Fruit fly (Drosophila melanogaster): Measurements from ENCODE around the gene Usp30.

Gene Usp30

dm6 chrX:5865051-5865450 lies 14.5 kb downstream of the Usp30 start, which contains the start of gene CG43137:
Gene CG43137 (minus strand): TSS chrX:5865151.
- TF ChIP-seq CG6792 (GFP tag; optimal IDR thresholded peaks at IDR 0.05) (no peak), CG16779 (tag; optimal IDR thresholded peaks at IDR 0.05) (no peak), Eip78C (GFP tag) (no peak), Eip75B (GFP tag; optimal IDR thresholded peaks at IDR 0.05) (no peak), spab (GFP tag; optimal IDR thresholded peaks at IDR 0.05) (no peak), lz (GFP tag; optimal IDR thresholded peaks at IDR 0.05) (no peak), Smox (GFP tag; optimal IDR thresholded peaks at IDR 0.05) (no peak), CG32006 (GFP tag; optimal IDR thresholded peaks at IDR 0.05) (no peak), fd59A (GFP tag; optimal IDR thresholded peaks at IDR 0.05) (no peak), Hr4 (GFP tag; optimal IDR thresholded peaks at IDR 0.05) (no peak), CG6163 (GFP tag; IDR thresholded peaks at IDR 0.05) (no peak), CG8632 (GFP tag; optimal IDR thresholded peaks at IDR 0.05) (no peak), eg (GFP tag; IDR thresholded peaks at IDR 0.05) (no peak)

- TF ChIP-seq CG10631 (GFP tag; optimal IDR thresholded peaks at IDR 0.05) (no peak), OdsH (GFP tag; optimal IDR thresholded peaks at IDR 0.05) (no peak), CG8319 (GFP tag; optimal IDR thresholded peaks at IDR 0.05) (no peak), CG7368 (GFP tag; optimal IDR thresholded peaks at IDR 0.05) (no peak), CG6808 (GFP tag; optimal IDR thresholded peaks at IDR 0.05) (no peak), CG3919 (GFP tag; optimal IDR thresholded peaks at IDR 0.05) (no peak), Sox102F (GFP tag; optimal IDR thresholded peaks at IDR 0.05) (no peak)
Observed at dm6 chrX:5853461-5853860, 26.1 kb downstream of the Usp30 start, which contains the start of gene CG43136. Gene CG43136 (plus strand): TSS chrX:5853761.

- TF ChIP-seq Sox102F (GFP tag; optimal IDR thresholded peaks at IDR 0.05) (no peak), achi (GFP tag; optimal IDR thresholded peaks at IDR 0.05) (no peak), CG6792 (GFP tag; optimal IDR thresholded peaks at IDR 0.05) (no peak), svp (GFP tag) (no peak), Blimp-1 (GFP tag; optimal IDR thresholded peaks at IDR 0.05) (no peak), net (GFP tag; optimal IDR thresholded peaks at IDR 0.05) (no peak), Smox (GFP tag; optimal IDR thresholded peaks at IDR 0.05) (no peak), pdm3 (GFP tag; optimal IDR thresholded peaks at IDR 0.05) (no peak), eg (GFP tag; IDR thresholded peaks at IDR 0.05) (no peak), CG31627 (GFP tag; optimal IDR thresholded peaks at IDR 0.05) (no peak), CG3919 (GFP tag; optimal IDR thresholded peaks at IDR 0.05) (no peak), topi (GFP tag; optimal IDR thresholded peaks at IDR 0.05) (no peak), CG10631 (GFP tag; optimal IDR thresholded peaks at IDR 0.05) (no peak), spab (GFP tag; optimal IDR thresholded peaks at IDR 0.05) (no peak), Eip78C (GFP tag) (no peak), Sox15 (GFP tag; optimal IDR thresholded peaks at IDR 0.05) (no peak), CG16779 (tag; optimal IDR thresholded peaks at IDR 0.05) (no peak), Hr4 (GFP tag; optimal IDR thresholded peaks at IDR 0.05) (no peak), CG8119 (GFP tag; IDR thresholded peaks at IDR 0.05) (no peak)
Observed at dm6 chrX:5852677-5853076, 26.9 kb downstream of the Usp30 start.

- TF ChIP-seq CG31627 (GFP tag; optimal IDR thresholded peaks at IDR 0.05) (no peak), esn (GFP tag; optimal IDR thresholded peaks at IDR 0.05) (no peak), CG16779 (tag; optimal IDR thresholded peaks at IDR 0.05) (no peak), eg (GFP tag; IDR thresholded peaks at IDR 0.05) (0 out of 3 replicates have a peak, but pooled peaks have one; percentile 12), Ets96B (tag; optimal IDR thresholded peaks at IDR 0.05) (no peak), Ets21C (GFP tag; optimal IDR thresholded peaks at IDR 0.05) (no peak), lz (GFP tag; optimal IDR thresholded peaks at IDR 0.05) (no peak), CG11294 (GFP tag; IDR thresholded peaks at IDR 0.05) (no peak), fd85E (GFP tag; optimal IDR thresholded peaks at IDR 0.05) (no peak), cyc (GFP tag; optimal IDR thresholded peaks at IDR 0.05) (no peak), CG6854 (GFP tag; optimal IDR thresholded peaks at IDR 0.05) (no peak), Sox15 (GFP tag; optimal IDR thresholded peaks at IDR 0.05) (no peak), Eip78C (GFP tag) (peak; percentile 9)
Observed at dm6 chrX:5847544-5847943, 32.0 kb downstream of the Usp30 start.
